Worm (Caenorhabditis elegans) whole organism, L4/young adult: ENCODE data around the gene nlp-41.

ENCODE experiments used
- W03F9.2 ChIP-seq: fragments of 150-350 bp; optimal IDR thresholded peaks from 2 replicates; lab custom pipeline; 2014; ENCODE audit warnings: missing biosample characterization, missing genetic modification characterization
- him-1 ChIP-seq: sonication (generic microtip); optimal IDR thresholded peaks from 2 replicates; lab custom pipeline; 2016; ENCODE audit warnings: missing genotype, missing genetic modification reagents, missing genetic modification characterization, missing compliant biosample characterization

ce11 chrII:14522037-14522436 lies 28.7 kb upstream of the nlp-41 start, which contains the start of gene btb-19:
- TF ChIP-seq him-1 (no peak), W03F9.2 (no peak)
